Fruit fly (Drosophila melanogaster): Measurements from ENCODE around the gene Meics.

DNA sequence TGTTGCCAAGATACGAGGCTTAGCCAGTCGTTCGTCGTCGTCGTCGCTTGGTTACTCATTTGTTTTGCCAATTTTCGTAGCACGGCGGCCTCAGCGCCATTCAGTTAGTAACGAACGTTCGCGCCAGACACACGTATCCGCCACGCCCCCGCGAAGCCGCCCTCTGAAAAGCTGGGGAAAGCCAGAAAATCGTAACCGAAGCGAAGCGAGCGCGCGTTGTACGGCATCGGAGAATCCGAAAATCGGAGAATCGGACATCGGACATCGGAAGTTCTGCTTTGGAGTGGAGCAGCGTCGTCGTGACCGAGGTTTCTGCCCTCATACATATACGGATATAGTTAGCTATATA, 25.4 kb downstream of the Meics start, which contains the start of gene CG32137:
- no peak for TF ChIP-seq Dek (tag; optimal IDR thresholded peaks at IDR 0.05)
- no peak for TF ChIP-seq ham (GFP tag; IDR thresholded peaks at IDR 0.05)
- TF ChIP-seq maf-S (GFP tag; optimal IDR thresholded peaks at IDR 0.05): no peak
- no peak for TF ChIP-seq sens-2 (GFP tag; IDR thresholded peaks at IDR 0.05)
- TF ChIP-seq Lim3 (GFP tag; IDR thresholded peaks at IDR 0.05): no peak

Measured in whole organism, embryonic.